Worm (Caenorhabditis elegans): ENCODE results near the gene F09E5.16.

Gene F09E5.16

ce11 chrII:5338301-5338700 is 27.2 kb downstream of the F09E5.16 start:
- 0 out of 2 replicates have a peak, but pooled peaks have one; percentile 10 for TF ChIP-seq ekl-4 (GFP tag; IDR thresholded peaks at IDR 0.05)
- TF ChIP-seq madf-10 (tag; optimal IDR thresholded peaks at IDR 0.05): no peak
- no peak for TF ChIP-seq madf-3 (GFP tag; IDR thresholded peaks at IDR 0.05)
- TF ChIP-seq nhr-80 (tag; optimal IDR thresholded peaks at IDR 0.05): peak; percentile 18
- TF ChIP-seq F22D6.2 (tag; optimal IDR thresholded peaks at IDR 0.05): no peak
- TF ChIP-seq hsf-1 (GFP tag; IDR thresholded peaks at IDR 0.05): 0 out of 2 replicates have a peak, but pooled peaks have one; percentile 35
- no peak for TF ChIP-seq F55B11.4 (tag; optimal IDR thresholded peaks at IDR 0.05; ENCODE audit: borderline replicate concordance, insufficient read depth)
- no peak for TF ChIP-seq ceh-79 (tag; optimal IDR thresholded peaks at IDR 0.05)
- TF ChIP-seq pha-4 (tag; optimal IDR thresholded peaks at IDR 0.05): peak; percentile 56
- peak; percentile 54 for TF ChIP-seq attf-5 (GFP tag; optimal IDR thresholded peaks at IDR 0.05)
- TF ChIP-seq let-607 (tag; optimal IDR thresholded peaks at IDR 0.05): peak in 1 of 2 experiments; percentile 2
- 0 out of 2 replicates have a peak, but pooled peaks have one; percentile 12 for TF ChIP-seq C06A6.2 (GFP tag; conservative IDR thresholded peaks at IDR 0.05)
- no peak for TF ChIP-seq bed-1 (GFP tag; IDR thresholded peaks at IDR 0.05)
- TF ChIP-seq lin-26 (GFP tag; IDR thresholded peaks at IDR 0.05): 0 out of 2 replicates have a peak, but pooled peaks have one; percentile 17
- peak; percentile 74 for TF ChIP-seq cebp-1 (GFP tag; IDR thresholded peaks at IDR 0.05)
- TF ChIP-seq cebp-1 (tag; optimal IDR thresholded peaks at IDR 0.05): peak; percentile 82

ce11 chrII:5337495-5337840 is 28.1 kb downstream of the F09E5.16 start:
- TF ChIP-seq unc-62 (GFP tag; optimal IDR thresholded peaks at IDR 0.05) (peak; percentile 21), lin-26 (GFP tag; IDR thresholded peaks at IDR 0.05) (0 out of 2 replicates have a peak, but pooled peaks have one; percentile 8), nhr-80 (tag; optimal IDR thresholded peaks at IDR 0.05) (peak; percentile 31), K11D2.4 (GFP tag; IDR thresholded peaks at IDR 0.05) (no peak), fkh-3 (tag; optimal IDR thresholded peaks at IDR 0.05) (no peak)

ce11 chrII:5336660-5337494 is 28.7 kb downstream of the F09E5.16 start:
- TF ChIP-seq pbrm-1 (GFP tag; IDR thresholded peaks at IDR 0.05) (peak; percentile 43; the same call in 1 of the 2 replicates), athp-1 (tag; optimal IDR thresholded peaks at IDR 0.05) (no peak), atf-7 (tag; optimal IDR thresholded peaks at IDR 0.05) (peak; percentile 27), nfyb-1 (GFP tag; IDR thresholded peaks at IDR 0.05) (peak; percentile 49; the same call in 1 of the 2 replicates), egl-18 (GFP tag; IDR thresholded peaks at IDR 0.05) (no peak), dpl-1 (GFP tag; optimal IDR thresholded peaks at IDR 0.05) (no peak), ceh-79 (tag; optimal IDR thresholded peaks at IDR 0.05) (no peak), zim-3 (tag; optimal IDR thresholded peaks at IDR 0.05) (no peak), B0019.2 (GFP tag; conservative IDR thresholded peaks at IDR 0.05) (no peak), hlh-26 (GFP tag; conservative IDR thresholded peaks at IDR 0.05) (no peak), ceh-40 (GFP tag; IDR thresholded peaks at IDR 0.05) (0 out of 2 replicates have a peak, but pooled peaks have one; percentile 43), F49E8.2 (tag; optimal IDR thresholded peaks at IDR 0.05; ENCODE audit: insufficient read depth) (no peak), repo-1 (tag; optimal IDR thresholded peaks at IDR 0.05) (no peak), egl-44 (GFP tag; IDR thresholded peaks at IDR 0.05) (no peak), hsf-1 (GFP tag; IDR thresholded peaks at IDR 0.05) (no peak), aptf-2 (GFP tag; conservative IDR thresholded peaks at IDR 0.05) (no peak), snpc-3.4 (tag; optimal IDR thresholded peaks at IDR 0.05) (no peak), rec-8 (tag; optimal IDR thresholded peaks at IDR 0.05) (no peak), F55B11.4 (tag; optimal IDR thresholded peaks at IDR 0.05; ENCODE audit: borderline replicate concordance, insufficient read depth) (no peak), zfh-2 (GFP tag; conservative IDR thresholded peaks at IDR 0.05) (peak; percentile 90), let-526 (GFP tag; IDR thresholded peaks at IDR 0.05) (no peak), lsy-27 (tag; optimal IDR thresholded peaks at IDR 0.05; ENCODE audit: borderline replicate concordance, insufficient read depth) (no peak), madf-10 (tag; optimal IDR thresholded peaks at IDR 0.05) (peak; percentile 15), ekl-4 (GFP tag; IDR thresholded peaks at IDR 0.05) (no peak), lag-1 (GFP tag; IDR thresholded peaks at IDR 0.05) (no peak), K12H6.12 (tag; optimal IDR thresholded peaks at IDR 0.05) (no peak), tbp1 (GFP tag; optimal IDR thresholded peaks at IDR 0.05) (peak; percentile 21), ztf-22 (GFP tag; optimal IDR thresholded peaks at IDR 0.05) (no peak)
